Fruit fly (Drosophila melanogaster) whole organism, embryonic: ENCODE results near the gene ago.

Experiments used
- Blimp-1 ChIP-seq: fragments of 200-800 bp; sonication (Bioruptor generic); optimal IDR thresholded peaks from 3 replicates; lab custom pipeline; 2018; ENCODE audit warnings: missing biosample characterization, missing genetic modification characterization, mild to moderate bottlenecking, moderate library complexity, missing genetic modification reagents
- CG1024 ChIP-seq: fragments of 200-800 bp; sonication (Bioruptor generic); IDR thresholded peaks from 2 replicates; pipeline ENCODE4 v1.3.6; 2022; ENCODE audit warnings: missing biosample characterization, missing genetic modification characterization
- CG15073 ChIP-seq: fragments of 200-800 bp; sonication (Bioruptor generic); optimal IDR thresholded peaks from 2 replicates; lab custom pipeline; 2016; ENCODE audit warnings: missing biosample characterization, missing genetic modification characterization
- CG15514 ChIP-seq: fragments of 200-800 bp; sonication (Bioruptor generic); optimal IDR thresholded peaks from 3 replicates; lab custom pipeline; 2017; ENCODE audit warnings: missing biosample characterization, missing genetic modification characterization, mild to moderate bottlenecking, moderate library complexity, missing genetic modification reagents
- CG17385 ChIP-seq: fragments of 200-800 bp; sonication (Bioruptor generic); optimal IDR thresholded peaks from 3 replicates; lab custom pipeline; 2018; ENCODE audit warnings: missing biosample characterization, mild to moderate bottlenecking, missing genetic modification characterization
- CG1792 ChIP-seq: fragments of 200-800 bp; sonication (Bioruptor generic); optimal IDR thresholded peaks from 2 replicates; lab custom pipeline; 2016; ENCODE audit warnings: missing biosample characterization, missing genetic modification characterization
- CG18476 ChIP-seq: fragments of 200-800 bp; sonication (Bioruptor generic); optimal IDR thresholded peaks from 2 replicates; lab custom pipeline; 2016; ENCODE audit warnings: missing biosample characterization, mild to moderate bottlenecking, missing genetic modification characterization
- CG2199 ChIP-seq: fragments of 200-800 bp; sonication (Bioruptor generic); IDR thresholded peaks from 3 replicates; pipeline ENCODE4 v1.3.6; 2022; ENCODE audit warnings: missing biosample characterization, missing genetic modification characterization
- CG2202 ChIP-seq: fragments of 200-800 bp; sonication (Bioruptor generic); optimal IDR thresholded peaks from 2 replicates; lab custom pipeline; 2018; ENCODE audit warnings: missing biosample characterization, mild to moderate bottlenecking, missing genetic modification characterization
- CG2875 ChIP-seq: fragments of 200-800 bp; sonication (Bioruptor generic); optimal IDR thresholded peaks from 2 replicates; lab custom pipeline; 2017; ENCODE audit warnings: missing biosample characterization, mild to moderate bottlenecking, missing genetic modification characterization, missing genetic modification reagents
- CG31224 ChIP-seq: fragments of 200-800 bp; sonication (Bioruptor generic); IDR thresholded peaks from 2 replicates; pipeline ENCODE4 v1.3.6; 2022; ENCODE audit warnings: missing biosample characterization, missing genetic modification characterization
- CG31441 ChIP-seq: fragments of 200-800 bp; sonication (Bioruptor generic); IDR thresholded peaks from 2 replicates; pipeline ENCODE4 v1.3.6; 2022; ENCODE audit warnings: missing biosample characterization, missing genetic modification characterization
- CG3726 ChIP-seq: fragments of 200-800 bp; sonication (Bioruptor generic); IDR thresholded peaks from 3 replicates; pipeline ENCODE4, ENCODE4 v1.3.6; 2022; ENCODE audit warnings: missing biosample characterization, missing genetic modification characterization
- CG4854 ChIP-seq: fragments of 200-800 bp; sonication (Bioruptor generic); optimal IDR thresholded peaks from 2 replicates; lab custom pipeline; 2016; ENCODE audit warnings: missing biosample characterization, missing genetic modification characterization, inconsistent platforms
- CG6689 ChIP-seq: fragments of 200-800 bp; sonication (Bioruptor generic); IDR thresholded peaks from 2 replicates; pipeline ENCODE4 v1.3.6; 2022; ENCODE audit warnings: missing biosample characterization, missing genetic modification characterization
- CG7786 ChIP-seq: fragments of 200-800 bp; sonication (Bioruptor generic); optimal IDR thresholded peaks from 2 replicates; lab custom pipeline; 2016; ENCODE audit warnings: missing biosample characterization, missing genetic modification characterization
- CG7928 ChIP-seq: fragments of 200-800 bp; sonication (Bioruptor generic); optimal IDR thresholded peaks from 2 replicates; lab custom pipeline; 2017; ENCODE audit warnings: missing biosample characterization, mild to moderate bottlenecking, missing genetic modification characterization
- CG9876 ChIP-seq: fragments of 200-800 bp; sonication (Bioruptor generic); optimal IDR thresholded peaks from 2 replicates; lab custom pipeline; 2016; ENCODE audit warnings: missing biosample characterization, missing genetic modification characterization
- CkIIα-i1 ChIP-seq: fragments of 200-800 bp; sonication (Bioruptor generic); IDR thresholded peaks from 2 replicates; pipeline ENCODE4 v1.3.6; 2022; ENCODE audit warnings: missing biosample characterization, missing genetic modification characterization
- CrebB ChIP-seq: fragments of 200-800 bp; sonication (Bioruptor generic); optimal IDR thresholded peaks from 3 replicates; lab custom pipeline; 2018; ENCODE audit warnings: missing biosample characterization, mild to moderate bottlenecking, missing genetic modification characterization
- D ChIP-seq, 2 experiments: fragments of 200-800 bp in 1 of 2; fragments of >200 bp in 1 of 2; sonication (Bioruptor generic) in 1 of 2; optimal IDR thresholded peaks; 2 replicates in 1 of 2; 3 replicates in 1 of 2; lab custom pipeline; 2017; ENCODE audit warnings: mild to moderate bottlenecking in 1 of 2, missing biosample characterization in 1 of 2, missing genetic modification characterization in 1 of 2, missing genetic modification reagents in 1 of 2
- Fer2 ChIP-seq: fragments of 200-800 bp; sonication (Bioruptor generic); optimal IDR thresholded peaks from 2 replicates; lab custom pipeline; 2018; ENCODE audit warnings: missing biosample characterization, mild to moderate bottlenecking, missing genetic modification characterization, moderate library complexity
- Gug ChIP-seq: fragments of 200-800 bp; sonication (Bioruptor generic); IDR thresholded peaks from 4 replicates; pipeline ENCODE4 v1.3.6; 2022; ENCODE audit warnings: missing biosample characterization, missing genetic modification characterization
- Hr78 ChIP-seq, 2 experiments: fragments of 200-800 bp in 1 of 2; fragments of >200 bp in 1 of 2; sonication (Bioruptor generic) in 1 of 2; optimal IDR thresholded peaks; 2 replicates each; lab custom pipeline; 2017 to 2019; ENCODE audit warnings: missing biosample characterization in 2 of 2, missing genetic modification characterization in 2 of 2, mild to moderate bottlenecking in 1 of 2, moderate library complexity in 1 of 2
- Mes4 ChIP-seq: fragments of 200-800 bp; sonication (Bioruptor generic); optimal IDR thresholded peaks from 2 replicates; lab custom pipeline; 2016; ENCODE audit warnings: missing biosample characterization, missing genetic modification characterization
- Pdp1 ChIP-seq, 2 experiments: fragments of 200-800 bp; sonication (Bioruptor generic); optimal IDR thresholded peaks; 3 replicates each; lab custom pipeline; 2016; ENCODE audit warnings: missing biosample characterization in 2 of 2, missing genetic modification characterization in 2 of 2, mild to moderate bottlenecking in 1 of 2, moderate library complexity in 1 of 2
- Ptx1 ChIP-seq: fragments of 200-800 bp; sonication (Bioruptor generic); IDR thresholded peaks from 2 replicates; pipeline ENCODE4 v1.3.6; 2022; ENCODE audit warnings: missing biosample characterization, missing genetic modification characterization
- Rfx ChIP-seq: fragments of 200-800 bp; sonication (Bioruptor generic); IDR thresholded peaks from 2 replicates; pipeline ENCODE4 v1.3.6; 2022; ENCODE audit warnings: missing biosample characterization, missing genetic modification characterization
- Rx ChIP-seq: fragments of 200-800 bp; sonication (Bioruptor generic); IDR thresholded peaks from 2 replicates; pipeline ENCODE4 v1.3.6; 2022; ENCODE audit warnings: missing biosample characterization, missing genetic modification characterization
- Xrp1 ChIP-seq: fragments of 200-800 bp; sonication (Bioruptor generic); IDR thresholded peaks from 2 replicates; pipeline ENCODE4 v1.3.6; 2022; ENCODE audit warnings: missing biosample characterization, missing genetic modification characterization
- ara ChIP-seq: fragments of 200-800 bp; sonication (Bioruptor generic); IDR thresholded peaks from 2 replicates; pipeline ENCODE4 v1.3.6; 2022; ENCODE audit warnings: missing biosample characterization, missing genetic modification characterization
- bowl ChIP-seq: fragments of 200-800 bp; sonication (Bioruptor generic); IDR thresholded peaks from 2 replicates; pipeline ENCODE4 v1.3.6; 2022; ENCODE audit warnings: missing biosample characterization, missing genetic modification characterization
- ci ChIP-seq: fragments of 200-800 bp; sonication (Bioruptor generic); IDR thresholded peaks from 3 replicates; pipeline ENCODE4 v1.3.6; 2022; ENCODE audit warnings: missing biosample characterization, missing genetic modification characterization
- dati ChIP-seq: fragments of 200-800 bp; sonication (Bioruptor generic); IDR thresholded peaks from 2 replicates; pipeline ENCODE4 v1.3.6; 2022; ENCODE audit warnings: missing biosample characterization, missing genetic modification characterization
- dmrt11E ChIP-seq: fragments of 200-800 bp; sonication (Bioruptor generic); optimal IDR thresholded peaks from 3 replicates; lab custom pipeline; 2018; ENCODE audit warnings: missing biosample characterization, mild to moderate bottlenecking, missing genetic modification characterization, moderate library complexity
- fd3F ChIP-seq: fragments of 200-800 bp; sonication (Bioruptor generic); optimal IDR thresholded peaks from 2 replicates; lab custom pipeline; 2018; ENCODE audit warnings: missing biosample characterization, mild to moderate bottlenecking, missing genetic modification characterization, moderate library complexity
- hth ChIP-seq: fragments of >200 bp; optimal IDR thresholded peaks from 2 replicates; lab custom pipeline; 2017; ENCODE audit warnings: inconsistent platforms
- insv ChIP-seq, 2 experiments: fragments of 200-800 bp; sonication (Bioruptor generic); optimal IDR thresholded peaks; 3 replicates each; lab custom pipeline; 2016 to 2018; ENCODE audit warnings: missing biosample characterization in 2 of 2, missing genetic modification characterization in 2 of 2
- lbe ChIP-seq: fragments of 200-800 bp; sonication (Bioruptor generic); optimal IDR thresholded peaks from 2 replicates; lab custom pipeline; 2016; ENCODE audit warnings: missing biosample characterization, mild to moderate bottlenecking, missing genetic modification characterization
- lov ChIP-seq, 2 experiments: fragments of 200-800 bp in 1 of 2; fragments of >200 bp in 1 of 2; sonication (Bioruptor generic) in 1 of 2; IDR thresholded peaks in 1 of 2; optimal IDR thresholded peaks in 1 of 2; 2 replicates in 1 of 2; 3 replicates in 1 of 2; pipeline versions ENCODE4 v1.3.6 to Lab custom; 2017 to 2022; ENCODE audit warnings: missing biosample characterization in 1 of 2, missing genetic modification characterization in 1 of 2
- maf-S ChIP-seq: fragments of 200-800 bp; sonication (Bioruptor generic); optimal IDR thresholded peaks from 2 replicates; lab custom pipeline; 2016; ENCODE audit warnings: missing biosample characterization, missing genetic modification characterization
- oc ChIP-seq: fragments of 200-800 bp; sonication (Bioruptor generic); optimal IDR thresholded peaks from 2 replicates; lab custom pipeline; 2018; ENCODE audit warnings: missing biosample characterization, mild to moderate bottlenecking, missing genetic modification characterization, moderate library complexity
- onecut ChIP-seq: fragments of 200-800 bp; sonication (Bioruptor generic); IDR thresholded peaks from 2 replicates; pipeline ENCODE4 v1.3.6; 2022; ENCODE audit warnings: missing biosample characterization, missing genetic modification characterization
- sna ChIP-seq: fragments of 200-800 bp; sonication (Bioruptor generic); IDR thresholded peaks from 2 replicates; pipeline ENCODE4 v1.3.6; 2022; ENCODE audit warnings: missing biosample characterization, missing genetic modification characterization; ENCODE audit not compliant: partially characterized antibody
- sqz ChIP-seq: fragments of 200-800 bp; sonication (Bioruptor generic); optimal IDR thresholded peaks from 3 replicates; lab custom pipeline; 2018; ENCODE audit warnings: missing biosample characterization, mild to moderate bottlenecking, missing genetic modification characterization
- ssp ChIP-seq: fragments of 200-800 bp; sonication (Bioruptor generic); IDR thresholded peaks from 2 replicates; pipeline ENCODE4 v1.3.6; 2022; ENCODE audit warnings: missing biosample characterization, missing genetic modification characterization
- tap ChIP-seq: fragments of 200-800 bp; optimal IDR thresholded peaks from 3 replicates; lab custom pipeline; 2019; ENCODE audit warnings: missing biosample characterization, mild to moderate bottlenecking, missing genetic modification characterization, moderate library complexity
- toy ChIP-seq: fragments of 200-800 bp; sonication (Bioruptor generic); IDR thresholded peaks from 2 replicates; pipeline ENCODE4 v1.3.6; 2022; ENCODE audit warnings: missing biosample characterization, missing genetic modification characterization
- trem ChIP-seq: fragments of 200-800 bp; optimal IDR thresholded peaks from 3 replicates; lab custom pipeline; 2019; ENCODE audit warnings: missing biosample characterization, mild to moderate bottlenecking, missing genetic modification characterization, moderate library complexity
- tx ChIP-seq: fragments of 200-800 bp; sonication (Bioruptor generic); optimal IDR thresholded peaks from 2 replicates; lab custom pipeline; 2016; ENCODE audit warnings: missing biosample characterization, missing genetic modification characterization
- vvl ChIP-seq: fragments of 200-800 bp; sonication (Bioruptor generic); IDR thresholded peaks from 2 replicates; pipeline ENCODE4 v1.3.6; 2022; ENCODE audit warnings: missing biosample characterization, missing genetic modification characterization

The ago gene

DNA sequence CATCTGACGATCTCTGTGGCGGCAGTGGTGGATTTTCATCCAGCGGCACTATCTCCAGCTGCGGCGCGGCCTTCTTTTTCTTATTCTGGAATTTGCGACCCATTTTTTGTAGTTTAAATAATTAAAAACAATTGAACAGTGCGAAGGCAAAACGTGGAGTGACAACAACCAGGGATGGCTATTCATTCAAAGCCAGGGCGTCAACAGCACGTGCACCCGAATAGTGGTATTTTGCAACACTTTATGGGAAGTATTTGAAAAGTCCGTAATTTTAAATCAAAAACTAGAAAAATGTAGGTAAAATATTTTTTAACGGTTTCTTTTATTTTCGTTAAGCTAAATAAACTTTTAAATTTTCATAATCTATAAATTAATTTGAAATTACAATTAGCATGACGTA is 28.5 kb upstream of the ago start, which contains the start of gene CG11583 (continued):
- TF ChIP-seq CG4854: peak; percentile 24
- TF ChIP-seq onecut (GFP tag; lab: Robert Waterston, UW): no peak
- no peak for TF ChIP-seq CG3726 (GFP tag; lab: Robert Waterston, UW)
- TF ChIP-seq CG31224 (GFP tag; lab: Robert Waterston, UW): no peak
- no peak for TF ChIP-seq CG17385 (GFP tag; lab: Kevin White, UChicago)
- peak; percentile 99 for TF ChIP-seq CG7928 (GFP tag; lab: Kevin White, UChicago)
- no peak for TF ChIP-seq oc (tag; lab: Kevin White, UChicago)
- TF ChIP-seq CG15073 (GFP tag; lab: Kevin White, UChicago): no peak
- TF ChIP-seq trem: peak; percentile 5
- TF ChIP-seq ci (GFP tag; lab: Robert Waterston, UW): peak; percentile 64; the same call in 1 of the 3 replicates
- no peak for TF ChIP-seq hth
- peak; percentile 4 for TF ChIP-seq CG9876
- TF ChIP-seq Fer2 (tag; lab: Kevin White, UChicago): peak; percentile 6
- TF ChIP-seq CG1024 (GFP tag; lab: Robert Waterston, UW): no peak
- TF ChIP-seq Ptx1: no peak
- TF ChIP-seq CG1792 (GFP tag; lab: Kevin White, UChicago): peak; percentile 57
- TF ChIP-seq maf-S (GFP tag; lab: Kevin White, UChicago): peak; percentile 34
- no peak for TF ChIP-seq tap
- peak; percentile 97 for TF ChIP-seq CG15514
- no peak for TF ChIP-seq ara (GFP tag; lab: Robert Waterston, UW)
- peak in 1 of 2 experiments; percentile 28 for TF ChIP-seq Pdp1 (GFP tag; optimal IDR thresholded peaks at IDR 0.05; lab: Kevin White, UChicago)
- peak; percentile 40 for TF ChIP-seq CG7786 (GFP tag; lab: Kevin White, UChicago)
- no peak for TF ChIP-seq dati (GFP tag; lab: Robert Waterston, UW)
- peak; percentile 39 for TF ChIP-seq lbe (GFP tag; lab: Kevin White, UChicago)
- TF ChIP-seq insv (GFP tag; optimal IDR thresholded peaks at IDR 0.05; lab: Kevin White, UChicago): no peak
- TF ChIP-seq D (optimal IDR thresholded peaks at IDR 0.05; lab: Kevin White, UChicago): no peak
- TF ChIP-seq D (GFP tag; optimal IDR thresholded peaks at IDR 0.05; lab: Kevin White, UChicago): no peak
- no peak for TF ChIP-seq lov (optimal IDR thresholded peaks at IDR 0.05; lab: Kevin White, UChicago)
- no peak for TF ChIP-seq lov (GFP tag; IDR thresholded peaks at IDR 0.05; lab: Robert Waterston, UW)
- TF ChIP-seq Blimp-1: no peak
- TF ChIP-seq sna (GFP tag; lab: Robert Waterston, UW): no peak
- TF ChIP-seq CG6689 (GFP tag; lab: Robert Waterston, UW): no peak
- TF ChIP-seq CG2202 (tag; lab: Kevin White, UChicago): no peak
- no peak for TF ChIP-seq Hr78 (GFP tag; optimal IDR thresholded peaks at IDR 0.05; lab: Kevin White, UChicago)
- TF ChIP-seq tx: peak; percentile 20
- TF ChIP-seq Rfx (GFP tag; lab: Robert Waterston, UW): peak; percentile 58
- no peak for TF ChIP-seq CkIIα-i1
- TF ChIP-seq Gug (GFP tag; lab: Robert Waterston, UW): 0 out of 4 replicates have a peak, but pooled peaks have one; percentile 30
- TF ChIP-seq CG2199 (GFP tag; lab: Robert Waterston, UW): no peak
- no peak for TF ChIP-seq CG18476 (GFP tag; lab: Kevin White, UChicago)
- no peak for TF ChIP-seq CrebB (tag; lab: Kevin White, UChicago)
- TF ChIP-seq CG31441 (GFP tag; lab: Robert Waterston, UW): no peak
- TF ChIP-seq Xrp1 (GFP tag; lab: Robert Waterston, UW): peak; percentile 35; the same call in 1 of the 2 replicates
- no peak for TF ChIP-seq fd3F (GFP tag; lab: Kevin White, UChicago)
- TF ChIP-seq toy (GFP tag; lab: Robert Waterston, UW): no peak
- TF ChIP-seq sqz: no peak
- TF ChIP-seq CG2875 (GFP tag; lab: Kevin White, UChicago): no peak
- no peak for TF ChIP-seq ssp (GFP tag; lab: Robert Waterston, UW)
- TF ChIP-seq bowl (GFP tag; lab: Robert Waterston, UW): no peak
- no peak for TF ChIP-seq dmrt11E (tag; lab: Kevin White, UChicago)
- TF ChIP-seq Mes4 (GFP tag; lab: Kevin White, UChicago): no peak
- no peak for TF ChIP-seq Rx (GFP tag; lab: Robert Waterston, UW)
- TF ChIP-seq vvl (GFP tag; lab: Robert Waterston, UW): peak; percentile 34; the same call in 1 of the 2 replicates
